Fruit fly (Drosophila melanogaster) whole organism, embryonic: ENCODE measurements around the gene ND-B18.

Source experiments
- Abd-B ChIP-seq: fragments of 200-800 bp; sonication (Bioruptor generic); optimal IDR thresholded peaks from 2 replicates; lab custom pipeline; 2018; ENCODE audit warnings: missing biosample characterization, mild to moderate bottlenecking, missing genetic modification characterization, moderate library complexity
- BtbVII ChIP-seq: fragments of 200-800 bp; sonication (Bioruptor generic); optimal IDR thresholded peaks from 3 replicates; lab custom pipeline; 2017; ENCODE audit warnings: missing biosample characterization, mild to moderate bottlenecking, missing genetic modification characterization
- CG10543 ChIP-seq: fragments of 200-800 bp; sonication (Bioruptor generic); optimal IDR thresholded peaks from 3 replicates; lab custom pipeline; 2017; ENCODE audit warnings: missing biosample characterization, mild to moderate bottlenecking, missing genetic modification characterization, moderate library complexity
- CG11398 ChIP-seq: fragments of 200-800 bp; sonication (Bioruptor generic); optimal IDR thresholded peaks from 2 replicates; lab custom pipeline; 2016; ENCODE audit warnings: missing biosample characterization, missing genetic modification characterization
- CG11456 ChIP-seq: fragments of 200-800 bp; sonication (Bioruptor generic); IDR thresholded peaks from 3 replicates; pipeline ENCODE4 v1.3.6; 2022; ENCODE audit warnings: missing biosample characterization, missing genetic modification characterization
- CG13624 ChIP-seq: fragments of 200-800 bp; sonication (Bioruptor generic); optimal IDR thresholded peaks from 2 replicates; lab custom pipeline; 2016; ENCODE audit warnings: missing biosample characterization, missing genetic modification characterization
- CG18262 ChIP-seq: fragments of 200-800 bp; optimal IDR thresholded peaks from 3 replicates; lab custom pipeline; 2019; ENCODE audit warnings: missing biosample characterization, mild to moderate bottlenecking, missing genetic modification characterization, moderate library complexity
- CG18476 ChIP-seq: fragments of 200-800 bp; sonication (Bioruptor generic); optimal IDR thresholded peaks from 2 replicates; lab custom pipeline; 2016; ENCODE audit warnings: missing biosample characterization, mild to moderate bottlenecking, missing genetic modification characterization
- CG31388 ChIP-seq: fragments of 200-800 bp; sonication (Bioruptor generic); optimal IDR thresholded peaks from 2 replicates; lab custom pipeline; 2016; ENCODE audit warnings: missing biosample characterization, missing genetic modification characterization
- CG3847 ChIP-seq: fragments of 200-800 bp; sonication (Bioruptor generic); IDR thresholded peaks from 2 replicates; pipeline ENCODE4 v1.3.6; 2022; ENCODE audit warnings: missing biosample characterization, missing genetic modification characterization
- CG3995 ChIP-seq: fragments of 200-800 bp; sonication (Bioruptor generic); optimal IDR thresholded peaks from 3 replicates; lab custom pipeline; 2016; ENCODE audit warnings: missing biosample characterization, missing genetic modification characterization
- CG42726 ChIP-seq: fragments of 200-800 bp; sonication (Bioruptor generic); IDR thresholded peaks from 2 replicates; pipeline ENCODE4 v1.3.6; 2022; ENCODE audit warnings: missing biosample characterization, missing genetic modification characterization; ENCODE audit not compliant: partially characterized antibody
- CG4360 ChIP-seq: fragments of 200-800 bp; sonication (Bioruptor generic); IDR thresholded peaks from 2 replicates; pipeline ENCODE4 v1.3.6; 2022; ENCODE audit warnings: missing biosample characterization, missing genetic modification characterization
- CG4424 ChIP-seq: fragments of 200-800 bp; sonication (Bioruptor generic); optimal IDR thresholded peaks from 3 replicates; lab custom pipeline; 2016; ENCODE audit warnings: missing biosample characterization, missing genetic modification characterization
- CG5953 ChIP-seq: fragments of 200-800 bp; sonication (Bioruptor generic); IDR thresholded peaks from 2 replicates; pipeline ENCODE4 v1.3.6; 2022; ENCODE audit warnings: missing biosample characterization, missing genetic modification characterization
- CG6654 ChIP-seq: fragments of 200-800 bp; sonication (Bioruptor generic); optimal IDR thresholded peaks from 2 replicates; lab custom pipeline; 2017; ENCODE audit warnings: missing biosample characterization, mild to moderate bottlenecking, missing genetic modification characterization
- CG7271 ChIP-seq: fragments of 200-800 bp; sonication (Bioruptor generic); optimal IDR thresholded peaks from 2 replicates; lab custom pipeline; 2018; ENCODE audit warnings: missing biosample characterization, mild to moderate bottlenecking, missing genetic modification characterization, moderate library complexity
- CG7556 ChIP-seq: fragments of 200-800 bp; sonication (Bioruptor generic); optimal IDR thresholded peaks from 2 replicates; lab custom pipeline; 2017; ENCODE audit warnings: missing biosample characterization, mild to moderate bottlenecking, missing genetic modification characterization
- CG7745 ChIP-seq: fragments of 200-800 bp; sonication (Bioruptor generic); optimal IDR thresholded peaks from 2 replicates; lab custom pipeline; 2018; ENCODE audit warnings: missing biosample characterization, mild to moderate bottlenecking, missing genetic modification characterization, moderate library complexity
- CG8281 ChIP-seq: fragments of 200-800 bp; sonication (Bioruptor generic); optimal IDR thresholded peaks from 2 replicates; lab custom pipeline; 2018; ENCODE audit warnings: missing biosample characterization, mild to moderate bottlenecking, missing genetic modification characterization, moderate library complexity
- CG9437 ChIP-seq: fragments of 200-800 bp; sonication (Bioruptor generic); optimal IDR thresholded peaks from 2 replicates; lab custom pipeline; 2018; ENCODE audit warnings: missing biosample characterization, mild to moderate bottlenecking, missing genetic modification characterization
- Dip2 ChIP-seq: fragments of 200-800 bp; sonication (Bioruptor generic); IDR thresholded peaks from 2 replicates; pipeline ENCODE4 v1.3.6; 2022; ENCODE audit warnings: missing biosample characterization, missing genetic modification characterization
- Doc3 ChIP-seq: fragments of 200-800 bp; sonication (Bioruptor generic); IDR thresholded peaks from 3 replicates; pipeline ENCODE4 v1.3.6; 2022; ENCODE audit warnings: missing biosample characterization, missing genetic modification characterization; ENCODE audit not compliant: partially characterized antibody
- Dp ChIP-seq: fragments of 200-800 bp; sonication (Bioruptor generic); optimal IDR thresholded peaks from 2 replicates; lab custom pipeline; 2018; ENCODE audit warnings: missing biosample characterization, mild to moderate bottlenecking, missing genetic modification characterization, moderate library complexity
- Ets65A ChIP-seq: fragments of 200-800 bp; sonication (Bioruptor generic); peaks from one replicate; lab custom pipeline; 2016; ENCODE audit warnings: missing biosample characterization, missing genetic modification characterization
- Fer1 ChIP-seq: fragments of 200-800 bp; sonication (Bioruptor generic); optimal IDR thresholded peaks from 2 replicates; lab custom pipeline; 2017; ENCODE audit warnings: missing biosample characterization, mild to moderate bottlenecking, missing genetic modification characterization
- H15 ChIP-seq: fragments of 200-800 bp; sonication (Bioruptor generic); IDR thresholded peaks from 3 replicates; pipeline ENCODE4 v1.3.6; 2022; ENCODE audit warnings: missing biosample characterization, missing genetic modification characterization
- HHEX ChIP-seq: fragments of 200-800 bp; sonication (Bioruptor generic); optimal IDR thresholded peaks from 3 replicates; lab custom pipeline; 2017; ENCODE audit warnings: missing biosample characterization, mild to moderate bottlenecking, missing genetic modification characterization, missing genetic modification reagents
- HLHmδ ChIP-seq: fragments of 200-800 bp; sonication (Bioruptor generic); optimal IDR thresholded peaks from 2 replicates; lab custom pipeline; 2018; ENCODE audit warnings: missing biosample characterization, mild to moderate bottlenecking, missing genetic modification characterization, moderate library complexity
- Hmx ChIP-seq: fragments of 200-800 bp; sonication (Bioruptor generic); optimal IDR thresholded peaks from 2 replicates; lab custom pipeline; 2016; ENCODE audit warnings: missing biosample characterization, missing genetic modification characterization
- Lpt ChIP-seq: fragments of >200 bp; optimal IDR thresholded peaks from 2 replicates; lab custom pipeline; 2018; ENCODE audit warnings: missing biosample characterization, missing genetic modification characterization
- NK7.1 ChIP-seq: fragments of 200-800 bp; sonication (Bioruptor generic); optimal IDR thresholded peaks from 3 replicates; lab custom pipeline; 2016; ENCODE audit warnings: missing biosample characterization, missing genetic modification characterization
- Nf-YA ChIP-seq: fragments of 200-800 bp; sonication (Bioruptor generic); IDR thresholded peaks from 2 replicates; pipeline ENCODE4 v1.3.6; 2022; ENCODE audit warnings: missing biosample characterization, missing genetic modification characterization
- Pdp1 ChIP-seq, 2 experiments: fragments of 200-800 bp; sonication (Bioruptor generic); optimal IDR thresholded peaks; 3 replicates each; lab custom pipeline; 2016; ENCODE audit warnings: missing biosample characterization in 2 of 2, missing genetic modification characterization in 2 of 2, mild to moderate bottlenecking in 1 of 2, moderate library complexity in 1 of 2
- Ptx1 ChIP-seq: fragments of 200-800 bp; sonication (Bioruptor generic); IDR thresholded peaks from 2 replicates; pipeline ENCODE4 v1.3.6; 2022; ENCODE audit warnings: missing biosample characterization, missing genetic modification characterization
- Ravus ChIP-seq: fragments of 200-800 bp; sonication (Bioruptor generic); IDR thresholded peaks from 2 replicates; pipeline ENCODE4 v1.3.6; 2022; ENCODE audit warnings: missing biosample characterization, missing genetic modification characterization
- Rfx ChIP-seq: fragments of 200-800 bp; sonication (Bioruptor generic); IDR thresholded peaks from 2 replicates; pipeline ENCODE4 v1.3.6; 2022; ENCODE audit warnings: missing biosample characterization, missing genetic modification characterization
- Sry-δ ChIP-seq: fragments of 200-800 bp; sonication (Bioruptor generic); optimal IDR thresholded peaks from 2 replicates; lab custom pipeline; 2016; ENCODE audit warnings: missing biosample characterization, missing genetic modification characterization
- Vsx1 ChIP-seq: fragments of 200-800 bp; sonication (Bioruptor generic); optimal IDR thresholded peaks from 2 replicates; lab custom pipeline; 2017; ENCODE audit warnings: missing biosample characterization, mild to moderate bottlenecking, missing genetic modification characterization, missing genetic modification reagents
- corto ChIP-seq: fragments of 200-800 bp; sonication (Bioruptor generic); optimal IDR thresholded peaks from 2 replicates; lab custom pipeline; 2016; ENCODE audit warnings: missing biosample characterization, mild to moderate bottlenecking, missing genetic modification characterization, moderate library complexity
- cwo ChIP-seq: fragments of 200-800 bp; sonication (Bioruptor generic); optimal IDR thresholded peaks from 3 replicates; lab custom pipeline; 2017; ENCODE audit warnings: missing biosample characterization, missing genetic modification characterization, mild to moderate bottlenecking, moderate library complexity, missing genetic modification reagents
- disco-r ChIP-seq: fragments of 200-800 bp; sonication (Bioruptor generic); optimal IDR thresholded peaks from 2 replicates; lab custom pipeline; 2016; ENCODE audit warnings: missing biosample characterization, missing genetic modification characterization
- dpn ChIP-seq, 2 experiments: fragments of 200-800 bp; sonication (Bioruptor generic); optimal IDR thresholded peaks; 3 replicates each; lab custom pipeline; 2016; ENCODE audit warnings: missing biosample characterization in 2 of 2, missing genetic modification characterization in 2 of 2
- emc ChIP-seq: fragments of 200-800 bp; sonication (Bioruptor generic); optimal IDR thresholded peaks from 2 replicates; lab custom pipeline; 2016; ENCODE audit warnings: missing biosample characterization, missing genetic modification characterization
- grn ChIP-seq: fragments of 200-800 bp; sonication (Bioruptor generic); optimal IDR thresholded peaks from 3 replicates; lab custom pipeline; 2017; ENCODE audit warnings: missing biosample characterization, missing genetic modification characterization
- her ChIP-seq: fragments of 200-800 bp; sonication (Bioruptor generic); optimal IDR thresholded peaks from 2 replicates; lab custom pipeline; 2016; ENCODE audit warnings: missing biosample characterization, missing genetic modification characterization
- hth ChIP-seq: fragments of >200 bp; optimal IDR thresholded peaks from 2 replicates; lab custom pipeline; 2017; ENCODE audit warnings: inconsistent platforms
- insv ChIP-seq, 2 experiments: fragments of 200-800 bp; sonication (Bioruptor generic); optimal IDR thresholded peaks; 3 replicates each; lab custom pipeline; 2016 to 2018; ENCODE audit warnings: missing biosample characterization in 2 of 2, missing genetic modification characterization in 2 of 2
- kni ChIP-seq: fragments of 200-800 bp; sonication (Bioruptor generic); optimal IDR thresholded peaks from 3 replicates; lab custom pipeline; 2017; ENCODE audit warnings: mild to moderate bottlenecking, missing biosample characterization, missing genetic modification reagents, missing genetic modification characterization
- nerfin-1 ChIP-seq: fragments of 200-800 bp; sonication (Bioruptor generic); optimal IDR thresholded peaks from 3 replicates; lab custom pipeline; 2019; ENCODE audit warnings: missing biosample characterization, mild to moderate bottlenecking, missing genetic modification characterization, moderate library complexity
- seq ChIP-seq: fragments of 200-800 bp; sonication (Bioruptor generic); IDR thresholded peaks from 2 replicates; pipeline ENCODE4 v1.3.6; 2022; ENCODE audit warnings: missing biosample characterization, missing genetic modification characterization

The ND-B18 gene

dm6 chrX:15063404-15064062 is at the start of gene ND-B18, which contains the start of gene hiw (continued):
- TF ChIP-seq CG8281 (tag; lab: Kevin White, UChicago) = no peak
- TF ChIP-seq CG11456 (GFP tag; lab: Robert Waterston, UW) = peak; percentile 54; the same call in 1 of the 3 replicates
- TF ChIP-seq dpn (GFP tag; optimal IDR thresholded peaks at IDR 0.05; lab: Kevin White, UChicago) = peak; percentile 26 to 29
- peak; percentile 4 for TF ChIP-seq CG7556
- TF ChIP-seq CG4424 (GFP tag; lab: Kevin White, UChicago) = no peak
- no peak for TF ChIP-seq Doc3 (GFP tag; lab: Robert Waterston, UW)
- peak; percentile 64 for TF ChIP-seq Dp (GFP tag; lab: Kevin White, UChicago)
- TF ChIP-seq H15 (GFP tag; lab: Robert Waterston, UW) = no peak
- TF ChIP-seq CG31388 (GFP tag; lab: Kevin White, UChicago) = no peak
- no peak for TF ChIP-seq HLHmδ (GFP tag; lab: Kevin White, UChicago)
- TF ChIP-seq CG18476 (GFP tag; lab: Kevin White, UChicago) = no peak
- no peak for TF ChIP-seq emc (GFP tag; lab: Kevin White, UChicago)
- no peak for TF ChIP-seq CG6654
- no peak for TF ChIP-seq CG9437 (GFP tag; lab: Kevin White, UChicago)
- TF ChIP-seq CG5953 (GFP tag; lab: Robert Waterston, UW) = no peak
- TF ChIP-seq HHEX (GFP tag; lab: Kevin White, UChicago) = peak; percentile 17
- TF ChIP-seq kni (GFP tag; lab: Kevin White, UChicago) = no peak
- TF ChIP-seq Pdp1 (GFP tag; optimal IDR thresholded peaks at IDR 0.05; lab: Kevin White, UChicago) = peak in 1 of 2 experiments; percentile 93
- no peak for TF ChIP-seq Vsx1
- no peak for TF ChIP-seq CG7745 (tag; lab: Kevin White, UChicago)
- TF ChIP-seq CG3847 (GFP tag; lab: Robert Waterston, UW) = peak; percentile 79
- TF ChIP-seq Rfx (GFP tag; lab: Robert Waterston, UW) = peak; percentile 56
- peak; percentile 29 for TF ChIP-seq CG13624
- TF ChIP-seq CG4360 (GFP tag; lab: Robert Waterston, UW) = peak; percentile 94
- no peak for TF ChIP-seq CG42726 (GFP tag; lab: Robert Waterston, UW)
- no peak for TF ChIP-seq CG7271 (tag; lab: Kevin White, UChicago)
- no peak for TF ChIP-seq her
- TF ChIP-seq corto (GFP tag; lab: Kevin White, UChicago) = no peak
- no peak for TF ChIP-seq NK7.1 (GFP tag; lab: Kevin White, UChicago)
- TF ChIP-seq Ets65A (GFP tag; lab: Kevin White, UChicago) = peak; percentile 91
- TF ChIP-seq Ravus (GFP tag; lab: Robert Waterston, UW) = no peak
- no peak for TF ChIP-seq CG10543 (GFP tag; lab: Kevin White, UChicago)
- no peak for TF ChIP-seq Dip2
- TF ChIP-seq Nf-YA (GFP tag; lab: Robert Waterston, UW) = no peak
- no peak for TF ChIP-seq grn
- TF ChIP-seq Hmx (GFP tag; lab: Kevin White, UChicago) = no peak
- TF ChIP-seq hth (lab: Kevin White, UChicago) = no peak
- peak; percentile 17 for TF ChIP-seq CG18262
- no peak for TF ChIP-seq BtbVII
- TF ChIP-seq nerfin-1 = peak; percentile 29
- no peak for TF ChIP-seq Ptx1
- no peak for TF ChIP-seq CG11398 (GFP tag; lab: Kevin White, UChicago)
- TF ChIP-seq Abd-B (GFP tag; lab: Kevin White, UChicago) = no peak
- peak; percentile 64 for TF ChIP-seq CG3995 (GFP tag; lab: Kevin White, UChicago)
- TF ChIP-seq seq (GFP tag; lab: Robert Waterston, UW) = no peak
- TF ChIP-seq cwo (GFP tag; lab: Kevin White, UChicago) = no peak
- TF ChIP-seq Fer1 (GFP tag; lab: Kevin White, UChicago) = peak; percentile 47
- TF ChIP-seq Lpt (GFP tag; lab: Kevin White, UChicago) = no peak
- TF ChIP-seq disco-r (GFP tag; lab: Kevin White, UChicago) = no peak
- TF ChIP-seq Sry-δ (GFP tag; lab: Kevin White, UChicago) = peak; percentile 26
- no peak for TF ChIP-seq insv (GFP tag; optimal IDR thresholded peaks at IDR 0.05; lab: Kevin White, UChicago)
